Worm (Caenorhabditis elegans): ENCODE measurements around the gene F41G3.18.
A peak's percentile ranks its signal among the peaks of the same experiment; 100 is the strongest.
"Not testable (repeated sequence)": the region's sequence is repeated elsewhere in the genome, so short reads cannot be mapped to it uniquely, and the experiment has no call there.

Gene F41G3.18

DNA sequence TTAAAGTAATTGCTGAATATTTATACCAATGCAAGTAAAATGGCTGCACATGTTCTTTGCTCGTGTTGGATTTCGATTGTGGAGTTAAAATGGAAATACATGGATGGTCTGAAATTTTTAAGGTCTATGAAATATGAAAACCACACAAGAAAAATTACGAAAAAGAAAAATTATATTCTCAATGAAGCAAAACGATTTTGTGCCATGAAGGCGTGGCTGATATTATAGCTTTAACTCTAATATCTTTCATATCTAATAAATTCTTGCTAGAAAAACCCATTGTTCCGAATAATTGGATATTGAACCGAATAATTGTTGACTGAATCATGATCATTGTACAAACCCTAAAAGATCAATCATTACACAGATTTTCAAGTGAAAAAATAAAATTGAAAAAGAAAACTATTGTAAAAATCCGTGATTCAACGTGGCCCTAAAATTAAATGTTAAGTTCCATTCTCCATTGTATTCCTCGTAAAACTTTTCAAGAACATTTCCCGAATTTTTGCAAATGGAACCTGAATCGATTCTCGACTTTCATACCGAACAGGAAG lies 13.4 kb upstream of the F41G3.18 start, which contains the start of the genes srx-95 and fis-1 (continued):
- TF ChIP-seq hsf-1 (GFP tag; IDR thresholded peaks at IDR 0.05) = no peak

ce11 chrII:6756232-6756631 lies 11.9 kb upstream of the F41G3.18 start, which contains the start of gene F41G3.3:
F41G3.3 (plus strand) TSS chrII:6756532.
- TF ChIP-seq F52B5.7 (tag; optimal IDR thresholded peaks at IDR 0.05) = no peak
- no peak for TF ChIP-seq aptf-3 (GFP tag; IDR thresholded peaks at IDR 0.05)
- no peak for TF ChIP-seq Y53F4B.3 (GFP tag; IDR thresholded peaks at IDR 0.05)
- no peak for TF ChIP-seq dox-1 (GFP tag; IDR thresholded peaks at IDR 0.05)
- no peak for TF ChIP-seq ceh-79 (tag; optimal IDR thresholded peaks at IDR 0.05)
- TF ChIP-seq F37B4.10 (GFP tag; IDR thresholded peaks at IDR 0.05) = no peak
- TF ChIP-seq F57C9.4 (tag; optimal IDR thresholded peaks at IDR 0.05) = no peak
- no peak for TF ChIP-seq nhr-80 (tag; optimal IDR thresholded peaks at IDR 0.05)
- TF ChIP-seq cebp-1 (GFP tag; IDR thresholded peaks at IDR 0.05) = no peak
- TF ChIP-seq cebp-1 (tag; optimal IDR thresholded peaks at IDR 0.05) = no peak
- no peak for TF ChIP-seq ztf-26 (tag; optimal IDR thresholded peaks at IDR 0.05)

DNA sequence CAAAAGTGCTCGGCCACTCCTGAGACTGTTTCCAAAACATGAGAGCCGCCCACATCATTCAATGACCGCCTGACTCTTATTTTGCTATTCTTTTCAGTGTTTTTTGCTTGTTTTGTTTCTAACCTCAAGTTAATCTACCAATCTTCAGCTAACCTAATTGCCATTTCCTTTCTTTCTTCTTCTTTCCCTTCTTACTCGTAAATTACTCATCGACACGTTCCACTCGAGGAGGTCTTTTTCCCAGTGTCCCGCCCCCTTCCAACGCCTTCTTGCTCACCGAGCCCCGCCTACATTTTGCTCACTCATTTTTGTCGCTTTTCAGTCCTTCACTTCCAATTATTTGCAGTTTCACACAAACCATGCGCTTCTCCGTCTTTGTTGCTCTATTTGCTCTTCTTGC lies 3.4 kb upstream of the F41G3.18 start, which contains the start of gene nlp-50:
Gene nlp-50, plus strand, starts transcription at position 301 of the 400 bp plus-strand sequence.
- no peak for TF ChIP-seq bed-1 (GFP tag; IDR thresholded peaks at IDR 0.05)
- TF ChIP-seq Y56A3A.18 (GFP tag; IDR thresholded peaks at IDR 0.05) = no peak
- TF ChIP-seq let-526 (GFP tag; IDR thresholded peaks at IDR 0.05) = no peak
- TF ChIP-seq nhr-90 (tag; optimal IDR thresholded peaks at IDR 0.05) = no peak

DNA sequence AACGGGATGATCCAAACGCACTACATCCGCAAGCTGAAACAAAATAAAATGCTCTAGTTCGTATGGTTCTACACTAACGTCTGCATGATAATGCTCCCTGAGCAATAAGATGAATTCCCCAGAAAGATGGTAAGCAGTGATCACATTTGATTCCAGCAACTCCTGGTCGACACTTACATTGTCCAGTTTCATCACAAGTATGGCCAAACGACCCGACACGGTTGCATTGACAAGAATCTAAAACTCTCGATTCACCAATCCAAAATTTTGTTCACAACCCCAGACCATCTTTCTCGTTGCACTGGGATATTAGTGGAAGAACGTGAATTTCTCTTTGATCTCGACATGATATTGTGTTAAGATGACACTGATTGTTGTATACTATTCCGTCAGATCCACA lies 1.9 kb downstream of the F41G3.18 start:
- TF ChIP-seq gei-17 (GFP tag; optimal IDR thresholded peaks at IDR 0.05) (no peak), zim-3 (tag; optimal IDR thresholded peaks at IDR 0.05) (no peak), sea-2 (GFP tag; IDR thresholded peaks at IDR 0.05) (no peak), madf-8 (GFP tag; conservative IDR thresholded peaks at IDR 0.05) (no peak), madf-3 (GFP tag; IDR thresholded peaks at IDR 0.05) (no peak), F10E7.11 (tag; optimal IDR thresholded peaks at IDR 0.05) (no peak), F37B4.10 (GFP tag; IDR thresholded peaks at IDR 0.05) (no peak), Y67H2A.10 (GFP tag; conservative IDR thresholded peaks at IDR 0.05) (no peak), T26A5.8 (tag; optimal IDR thresholded peaks at IDR 0.05) (no peak), attf-5 (GFP tag; optimal IDR thresholded peaks at IDR 0.05) (no peak), him-1 (tag; optimal IDR thresholded peaks at IDR 0.05) (no peak), K12H6.12 (tag; optimal IDR thresholded peaks at IDR 0.05) (no peak), K11D2.4 (GFP tag; IDR thresholded peaks at IDR 0.05) (no peak), mes-4 (tag; optimal IDR thresholded peaks at IDR 0.05) (no peak), nhr-80 (tag; optimal IDR thresholded peaks at IDR 0.05) (no peak), nhr-179 (tag; optimal IDR thresholded peaks at IDR 0.05) (no peak)

DNA sequence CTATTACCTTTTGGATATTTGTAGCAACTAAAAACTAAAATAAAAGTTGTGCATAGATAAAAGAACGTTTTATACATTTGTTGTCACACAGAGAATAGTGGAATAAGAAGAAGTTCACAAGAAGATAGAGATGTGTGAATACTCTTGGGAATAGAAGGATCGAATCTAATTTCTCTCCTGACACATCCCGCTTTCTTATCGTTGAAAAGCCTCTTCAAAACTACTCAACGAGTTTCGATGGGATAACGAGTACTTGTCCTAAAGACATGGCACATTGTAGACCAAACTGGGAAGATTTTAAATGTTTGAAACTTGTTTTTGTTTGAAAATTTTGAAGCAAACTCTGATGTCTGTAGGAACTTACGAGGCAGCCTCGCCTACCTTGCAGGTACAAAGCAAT lies 4.4 kb downstream of the F41G3.18 start:
- TF ChIP-seq ceh-27 (GFP tag; optimal IDR thresholded peaks at IDR 0.05) (peak; percentile 50), madf-10 (tag; optimal IDR thresholded peaks at IDR 0.05) (no peak)

DNA sequence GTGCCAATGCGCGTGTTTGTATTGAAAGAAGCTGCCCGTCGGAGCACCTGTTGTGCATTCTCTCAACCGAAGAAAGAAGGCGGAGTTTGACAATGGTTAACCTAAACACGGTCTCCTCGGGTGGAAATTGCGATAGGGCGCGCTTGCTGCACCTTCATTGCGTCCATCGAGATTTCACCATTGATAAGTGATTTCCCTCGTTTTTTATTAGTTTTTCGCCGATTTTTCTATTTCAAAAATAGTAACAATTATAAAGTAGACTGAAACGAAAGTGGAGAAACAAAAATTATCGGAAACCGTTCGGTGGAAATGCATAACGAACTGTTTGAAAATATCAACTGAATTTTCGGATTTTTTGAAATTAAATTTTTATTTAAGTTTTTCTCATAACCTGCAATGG lies 7.0 kb downstream of the F41G3.18 start, which contains the start of gene agr-1:
Gene agr-1, minus strand, starts transcription at position 101 of the 400 bp plus-strand sequence.
- not testable (repeated sequence) for TF ChIP-seq Y67H2A.10 (GFP tag; conservative IDR thresholded peaks at IDR 0.05); gei-17 (GFP tag; optimal IDR thresholded peaks at IDR 0.05); athp-1 (tag; optimal IDR thresholded peaks at IDR 0.05)

Measured in whole organism, young adult.